Worm (Caenorhabditis elegans): ENCODE measurements around the gene flp-16.

DNA sequence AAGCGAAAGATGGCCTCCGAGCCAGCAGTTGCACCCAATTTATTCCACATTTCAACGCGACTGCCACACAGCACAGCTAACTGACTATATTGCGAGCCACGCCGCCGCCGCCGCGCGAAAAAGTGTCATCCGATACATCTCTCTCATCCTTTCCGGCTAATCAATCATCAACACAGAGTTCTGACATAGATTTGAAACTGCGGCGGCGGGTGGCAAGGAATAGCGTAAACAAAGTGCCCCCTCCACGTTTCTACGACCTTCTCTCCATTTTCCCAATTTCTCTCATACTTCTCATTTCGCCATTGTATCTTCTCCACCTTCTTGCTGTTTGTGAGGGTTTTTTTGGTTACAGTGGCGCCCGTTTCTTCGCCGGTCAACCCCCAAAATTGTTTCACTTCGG is 45.7 kb upstream of the flp-16 start:
- TF ChIP-seq snpc-4 (tag; optimal IDR thresholded peaks at IDR 0.05): peak; percentile 5
- TF ChIP-seq mef-2 (tag; optimal IDR thresholded peaks at IDR 0.05): no peak
- TF ChIP-seq lin-13 (GFP tag; optimal IDR thresholded peaks at IDR 0.05): no peak
- no peak for TF ChIP-seq egl-27 (tag; optimal IDR thresholded peaks at IDR 0.05)
- no peak for TF ChIP-seq nhr-77 (tag; optimal IDR thresholded peaks at IDR 0.05)

Data from whole organism, L1 larva.